Fruit fly (Drosophila melanogaster): Measurements from ENCODE around the gene chinmo.

Gene chinmo

DNA sequence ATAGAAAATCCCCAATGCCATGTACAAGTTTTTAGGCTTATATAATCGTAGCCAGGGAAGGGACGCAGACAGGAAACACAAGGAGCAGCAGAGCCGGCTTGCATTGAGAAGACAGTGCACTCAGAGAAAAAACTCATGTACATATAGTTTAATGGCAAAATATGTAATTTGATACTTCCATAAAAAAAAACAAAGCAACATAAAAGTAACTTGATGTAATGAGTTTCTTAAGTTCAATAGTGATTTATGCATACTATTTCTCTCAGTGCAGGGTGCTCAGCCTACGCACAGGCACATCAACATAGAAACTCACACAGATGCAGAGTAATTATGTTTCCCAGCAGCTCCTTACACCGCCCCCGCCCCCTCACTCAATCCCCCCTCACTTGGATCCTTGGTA lies 30.3 kb upstream of the chinmo start (continued):
- TF ChIP-seq eve (GFP tag; optimal IDR thresholded peaks at IDR 0.05) (peak in 1 of 2 experiments; percentile 78), CG8281 (tag; optimal IDR thresholded peaks at IDR 0.05) (no peak), Hsf (GFP tag; optimal IDR thresholded peaks at IDR 0.05) (peak; percentile 71), CG11560 (tag; IDR thresholded peaks at IDR 0.05) (peak; percentile 40; the same call in 1 of the 3 replicates), CG15011 (GFP tag; optimal IDR thresholded peaks at IDR 0.05) (peak; percentile 9), ham (GFP tag; IDR thresholded peaks at IDR 0.05) (no peak), Abd-B (GFP tag; optimal IDR thresholded peaks at IDR 0.05) (peak; percentile 19), croc (GFP tag; conservative IDR thresholded peaks at IDR 0.05) (peak; percentile 22; the same call in 1 of the 3 replicates), jigr1 (GFP tag; IDR thresholded peaks at IDR 0.05) (no peak), abd-A (tag; optimal IDR thresholded peaks at IDR 0.05) (peak; percentile 4), ttk (GFP tag; IDR thresholded peaks at IDR 0.05) (peak; percentile 74), Max (GFP tag; optimal IDR thresholded peaks at IDR 0.05) (no peak), CG8478 (optimal IDR thresholded peaks at IDR 0.05) (no peak), CG4820 (GFP tag; optimal IDR thresholded peaks at IDR 0.05) (peak; percentile 51), esg (GFP tag; conservative IDR thresholded peaks at IDR 0.05) (peak; percentile 42; the same call in 1 of the 2 replicates), CG4730 (GFP tag; IDR thresholded peaks at IDR 0.05) (0 out of 2 replicates have a peak, but pooled peaks have one; percentile 21), Rx (GFP tag; IDR thresholded peaks at IDR 0.05) (peak; percentile 56; the same call in 1 of the 2 replicates), CG18599 (GFP tag; optimal IDR thresholded peaks at IDR 0.05) (peak; percentile 86), CG6813 (GFP tag; optimal IDR thresholded peaks at IDR 0.05) (peak; percentile 5), pan (optimal IDR thresholded peaks at IDR 0.05) (no peak), pan (GFP tag; optimal IDR thresholded peaks at IDR 0.05 in 1 of 2, IDR thresholded peaks at IDR 0.05 in 1 of 2) (peak in 1 of 2 experiments; percentile 74), CG17829 (tag; optimal IDR thresholded peaks at IDR 0.05) (peak; percentile 7), CG16815 (GFP tag; optimal IDR thresholded peaks at IDR 0.05) (no peak), ssp (GFP tag; IDR thresholded peaks at IDR 0.05) (peak; percentile 50; the same call in 1 of the 2 replicates), CG16779 (GFP tag; IDR thresholded peaks at IDR 0.05) (no peak), CG12155 (GFP tag; optimal IDR thresholded peaks at IDR 0.05) (peak; percentile 32), CG10565 (GFP tag; optimal IDR thresholded peaks at IDR 0.05) (no peak), dm (GFP tag; optimal IDR thresholded peaks at IDR 0.05) (no peak), ap (GFP tag; IDR thresholded peaks at IDR 0.05) (0 out of 2 replicates have a peak, but pooled peaks have one; percentile 38), gcm (GFP tag; optimal IDR thresholded peaks at IDR 0.05) (peak; percentile 26), ftz-f1 (GFP tag; optimal IDR thresholded peaks at IDR 0.05) (no peak), Nf-YB (GFP tag; optimal IDR thresholded peaks at IDR 0.05) (peak; percentile 38), CG15696 (tag; optimal IDR thresholded peaks at IDR 0.05) (no peak), slbo (GFP tag; IDR thresholded peaks at IDR 0.05) (peak; percentile 90), grau (tag; optimal IDR thresholded peaks at IDR 0.05) (peak; percentile 70), ato (GFP tag; IDR thresholded peaks at IDR 0.05; ENCODE audit: partially characterized antibody) (no peak), sr (GFP tag; IDR thresholded peaks at IDR 0.05) (0 out of 3 replicates have a peak, but pooled peaks have one; percentile 12), CG12744 (GFP tag; optimal IDR thresholded peaks at IDR 0.05) (peak; percentile 1), mam (GFP tag; optimal IDR thresholded peaks at IDR 0.05) (peak; percentile 70), CTCF (GFP tag; optimal IDR thresholded peaks at IDR 0.05) (no peak), Nf-YA (GFP tag; IDR thresholded peaks at IDR 0.05) (peak; percentile 48; the same call in 1 of the 2 replicates), CG11504 (tag; optimal IDR thresholded peaks at IDR 0.05) (peak; percentile 81), Ssrp (tag; optimal IDR thresholded peaks at IDR 0.05) (peak; percentile 59), CG3847 (GFP tag; IDR thresholded peaks at IDR 0.05) (peak; percentile 59; the same call in 1 of the 2 replicates), Hmx (GFP tag; optimal IDR thresholded peaks at IDR 0.05) (no peak), CG2120 (GFP tag; optimal IDR thresholded peaks at IDR 0.05) (peak; percentile 80), sens (GFP tag) (peak; percentile 82), maf-S (GFP tag; optimal IDR thresholded peaks at IDR 0.05) (peak; percentile 26), CG31365 (tag; optimal IDR thresholded peaks at IDR 0.05) (no peak), schlank (tag; optimal IDR thresholded peaks at IDR 0.05) (peak; percentile 25), bab2 (GFP tag; optimal IDR thresholded peaks at IDR 0.05) (peak; percentile 47), CG1529 (GFP tag; optimal IDR thresholded peaks at IDR 0.05) (peak; percentile 27)
